Worm (Caenorhabditis elegans) whole organism, young adult: ENCODE measurements around the gene cpg-20.

Experiments used
- F23B12.7 ChIP-seq: sonication (generic microtip); optimal IDR thresholded peaks from 2 replicates; lab custom pipeline; 2017; ENCODE audit warnings: missing genetic modification characterization, mild to moderate bottlenecking, missing compliant biosample characterization, antibody characterized with exemption, moderate library complexity; ENCODE audit not compliant: insufficient read depth
- F52B5.7 ChIP-seq: sonication (generic microtip); optimal IDR thresholded peaks from 2 replicates; lab custom pipeline; 2016; ENCODE audit warnings: mild to moderate bottlenecking, missing genetic modification characterization, missing compliant biosample characterization
- F55B11.4 ChIP-seq: sonication (generic microtip); optimal IDR thresholded peaks from 2 replicates; lab custom pipeline; 2016; ENCODE audit warnings: missing compliant biosample characterization, missing genetic modification characterization, borderline replicate concordance; ENCODE audit not compliant: insufficient read depth
- ceh-27 ChIP-seq: fragments of 200-800 bp; sonication (Bioruptor generic); optimal IDR thresholded peaks from 2 replicates; lab custom pipeline; 2018; ENCODE audit warnings: mild to moderate bottlenecking, missing genetic modification characterization, moderate library complexity, missing compliant biosample characterization
- ceh-58 ChIP-seq: fragments of 200-800 bp; sonication (Bioruptor generic); IDR thresholded peaks from 2 replicates; pipeline ENCODE4 v1.3.6; 2022; ENCODE audit warnings: missing genetic modification characterization, missing compliant biosample characterization
- ceh-91 ChIP-seq: fragments of 200-800 bp; sonication (Bioruptor generic); IDR thresholded peaks from 2 replicates; pipeline ENCODE4 v1.3.6; 2022; ENCODE audit warnings: missing genetic modification reagents, missing genetic modification characterization, missing compliant biosample characterization
- dpl-1 ChIP-seq: fragments of 150-350 bp; optimal IDR thresholded peaks from 2 replicates; lab custom pipeline; 2014; ENCODE audit warnings: missing biosample characterization, missing genetic modification reagents, missing genetic modification characterization
- mcd-1 ChIP-seq: fragments of 200-800 bp; sonication (Bioruptor generic); IDR thresholded peaks from 2 replicates; pipeline ENCODE4 v1.3.6; 2022; ENCODE audit warnings: missing genetic modification reagents, missing genetic modification characterization, missing compliant biosample characterization
- nhr-90 ChIP-seq: sonication (generic microtip); optimal IDR thresholded peaks from 2 replicates; lab custom pipeline; 2016; ENCODE audit warnings: missing genotype, mild to moderate bottlenecking, missing genetic modification characterization, missing compliant biosample characterization
- pha-4 ChIP-seq: fragments of 150-350 bp; sonication (generic microtip); optimal IDR thresholded peaks from 2 replicates; lab custom pipeline; 2014; ENCODE audit warnings: missing biosample characterization, missing genetic modification reagents, missing genetic modification characterization

DNA sequence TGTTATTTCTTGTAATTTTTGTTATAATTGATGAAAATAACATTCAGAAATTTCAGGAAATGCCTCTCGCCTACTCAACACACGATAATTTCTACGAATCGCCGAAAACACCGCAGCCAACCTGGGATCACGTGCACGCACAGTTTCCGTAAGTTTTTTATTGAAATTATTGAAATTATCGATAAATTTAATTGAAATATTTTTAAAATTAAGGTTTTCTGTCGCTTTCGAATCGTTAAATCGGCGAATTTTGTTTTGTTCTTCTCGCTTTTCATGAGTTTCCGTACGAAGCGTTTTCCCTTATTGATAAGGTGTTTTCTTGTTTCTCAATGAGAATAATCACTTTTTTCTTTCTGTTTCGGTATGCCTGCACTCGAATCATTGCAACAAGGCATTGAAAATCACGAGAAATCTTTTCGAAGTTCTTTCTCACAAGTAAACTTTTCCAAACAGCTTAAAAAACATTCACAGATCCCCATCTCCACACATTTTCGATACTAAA lies 19.4 kb upstream of the cpg-20 start, which contains the start of gene lag-1:
- no peak for TF ChIP-seq mcd-1 (GFP tag; lab: Robert Waterston, UW)
- no peak for TF ChIP-seq nhr-90 (tag; lab: Kevin White, UChicago)
- no peak for TF ChIP-seq dpl-1 (GFP tag; lab: Kevin White, UChicago)
- no peak for TF ChIP-seq F23B12.7 (tag; lab: Kevin White, UChicago)
- TF ChIP-seq ceh-58 (GFP tag; lab: Robert Waterston, UW) = no peak
- TF ChIP-seq ceh-91 (GFP tag; lab: Robert Waterston, UW) = no peak
- no peak for TF ChIP-seq ceh-27 (GFP tag; lab: Kevin White, UChicago)
- TF ChIP-seq pha-4 (tag; lab: Kevin White, UChicago) = no peak
- TF ChIP-seq F55B11.4 (tag; lab: Kevin White, UChicago) = no peak
- no peak for TF ChIP-seq F52B5.7 (tag; lab: Kevin White, UChicago)
